Fruit fly (Drosophila melanogaster) whole organism, larva: ENCODE measurements around the gene CG5664.

ENCODE experiments used
- noc ChIP-seq: fragments of 200-800 bp; sonication (Bioruptor generic); optimal IDR thresholded peaks from 3 replicates; lab custom pipeline; 2019; ENCODE audit warnings: missing biosample characterization, mild to moderate bottlenecking, missing genetic modification characterization, moderate library complexity

CG5664 gene

DNA sequence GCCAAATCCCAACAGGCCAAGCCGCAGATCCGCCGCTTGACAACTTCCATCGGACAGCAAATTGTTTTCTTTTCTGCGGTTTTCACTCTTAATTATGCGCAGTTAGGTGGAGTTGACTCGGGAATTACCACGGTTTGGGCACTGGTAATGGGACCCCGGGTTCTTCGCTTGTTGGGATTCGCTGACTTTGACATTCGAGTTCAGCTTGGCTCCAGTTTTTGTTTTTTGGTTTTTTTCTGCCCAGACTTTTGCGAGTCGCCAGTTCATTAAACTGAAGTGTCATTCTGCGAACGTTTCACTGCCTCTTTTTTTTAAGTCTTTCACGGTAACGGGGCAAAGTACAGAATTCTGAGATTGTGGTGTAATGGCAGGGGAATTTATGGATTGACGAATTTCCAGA lies 52.3 kb downstream of the CG5664 start:
- TF ChIP-seq noc (tag; lab: Kevin White, UChicago), result no peak
